Worm (Caenorhabditis elegans) whole organism, mixed stage, embryonic: Measurements from ENCODE around the gene blos-1.

Experiments used
- blmp-1 ChIP-seq: fragments of 150-350 bp; optimal IDR thresholded peaks from 2 replicates; lab custom pipeline; 2014; ENCODE audit warnings: missing biosample characterization, missing genetic modification characterization
- elt-3 ChIP-seq: fragments of 150-350 bp; optimal IDR thresholded peaks from 2 replicates; lab custom pipeline; 2014; ENCODE audit warnings: missing biosample characterization, missing genetic modification characterization
- nhr-28 ChIP-seq: fragments of 150-350 bp; optimal IDR thresholded peaks from 2 replicates; lab custom pipeline; 2014; ENCODE audit warnings: missing biosample characterization, missing genetic modification characterization
- unc-62 ChIP-seq: fragments of 150-350 bp; optimal IDR thresholded peaks from 2 replicates; lab custom pipeline; 2014; ENCODE audit warnings: missing biosample characterization, missing genetic modification reagents, missing genetic modification characterization
- zip-8 ChIP-seq: fragments of 150-350 bp; optimal IDR thresholded peaks from 2 replicates; lab custom pipeline; 2014; ENCODE audit warnings: missing biosample characterization, missing genetic modification characterization

ce11 chrIII:10244013-10244412 lies 32.3 kb upstream of the blos-1 start:
- no peak for TF ChIP-seq elt-3 (tag; lab: Kevin White, UChicago)
- TF ChIP-seq nhr-28 (tag; lab: Kevin White, UChicago) = no peak
- no peak for TF ChIP-seq blmp-1 (tag; lab: Kevin White, UChicago)
- TF ChIP-seq zip-8 (tag; lab: Kevin White, UChicago) = no peak
- TF ChIP-seq unc-62 = no peak
